Fruit fly (Drosophila melanogaster): Measurements from ENCODE around the gene CG8840.

- TF ChIP-seq CG8301 (tag; optimal IDR thresholded peaks at IDR 0.05) (no peak), CG14655 (GFP tag; optimal IDR thresholded peaks at IDR 0.05) (no peak), CG8159 (tag; optimal IDR thresholded peaks at IDR 0.05) (no peak), CG12605 (GFP tag; IDR thresholded peaks at IDR 0.05) (no peak), Snoo (tag; optimal IDR thresholded peaks at IDR 0.05) (no peak), CG32121 (GFP tag; IDR thresholded peaks at IDR 0.05) (no peak), CG4496 (GFP tag; IDR thresholded peaks at IDR 0.05) (no peak), EcR (GFP tag; optimal IDR thresholded peaks at IDR 0.05) (no peak), CG34367 (tag; optimal IDR thresholded peaks at IDR 0.05) (no peak), Pif1B (GFP tag; optimal IDR thresholded peaks at IDR 0.05) (no peak), CG9948 (tag; optimal IDR thresholded peaks at IDR 0.05) (no peak), CG13204 (GFP tag; optimal IDR thresholded peaks at IDR 0.05) (no peak), gl (tag; optimal IDR thresholded peaks at IDR 0.05) (no peak)
Observed at dm6 chr2L:3369083-3369653, 41.2 kb upstream of the CG8840 start.

Data from whole organism, pupa.